Fruit fly (Drosophila melanogaster): ENCODE measurements around the gene CG45080.

The CG45080 gene

dm6 chr3R:13333031-13333430 lies 14.0 kb upstream of the CG45080 start (continued):
- no peak for TF ChIP-seq eyg (GFP tag; optimal IDR thresholded peaks at IDR 0.05)
- TF ChIP-seq sna (GFP tag; IDR thresholded peaks at IDR 0.05; ENCODE audit: partially characterized antibody) = no peak
- TF ChIP-seq CG3838 (GFP tag; optimal IDR thresholded peaks at IDR 0.05) = no peak
- no peak for TF ChIP-seq ab (GFP tag; optimal IDR thresholded peaks at IDR 0.05)
- no peak for TF ChIP-seq Awh (GFP tag; IDR thresholded peaks at IDR 0.05)
- TF ChIP-seq Spps (tag; optimal IDR thresholded peaks at IDR 0.05) = no peak

- no peak for TF ChIP-seq GATAe (GFP tag; conservative IDR thresholded peaks at IDR 0.05)
- no peak for TF ChIP-seq lola (GFP tag; optimal IDR thresholded peaks at IDR 0.05)
- TF ChIP-seq NK7.1 (GFP tag; optimal IDR thresholded peaks at IDR 0.05) = peak; percentile 12
- TF ChIP-seq Chrac-16 (GFP tag; optimal IDR thresholded peaks at IDR 0.05) = no peak
- peak; percentile 39 for TF ChIP-seq CG7839 (tag; optimal IDR thresholded peaks at IDR 0.05)
- peak; percentile 20 for TF ChIP-seq CG4424 (GFP tag; optimal IDR thresholded peaks at IDR 0.05)
- TF ChIP-seq Rx (GFP tag; IDR thresholded peaks at IDR 0.05) = 0 out of 2 replicates have a peak, but pooled peaks have one; percentile 5
- TF ChIP-seq salm (tag; optimal IDR thresholded peaks at IDR 0.05) = no peak
- TF ChIP-seq sr (GFP tag; IDR thresholded peaks at IDR 0.05) = peak; percentile 24; the same call in 1 of the 3 replicates
- TF ChIP-seq ham (GFP tag; IDR thresholded peaks at IDR 0.05) = no peak
- TF ChIP-seq toy (GFP tag; IDR thresholded peaks at IDR 0.05) = no peak
- no peak for TF ChIP-seq Bdp1 (GFP tag; optimal IDR thresholded peaks at IDR 0.05)
- TF ChIP-seq Antp (GFP tag; optimal IDR thresholded peaks at IDR 0.05) = no peak
- TF ChIP-seq CG5245 (GFP tag; optimal IDR thresholded peaks at IDR 0.05) = no peak
- no peak for TF ChIP-seq CG18599 (GFP tag; optimal IDR thresholded peaks at IDR 0.05)
- no peak for TF ChIP-seq Dp (GFP tag; optimal IDR thresholded peaks at IDR 0.05)
- peak; percentile 15 for TF ChIP-seq fd3F (GFP tag; optimal IDR thresholded peaks at IDR 0.05)
- TF ChIP-seq CG12219 (GFP tag; optimal IDR thresholded peaks at IDR 0.05) = peak; percentile 54
- TF ChIP-seq CG17385 (GFP tag; optimal IDR thresholded peaks at IDR 0.05) = peak; percentile 41
- peak; percentile 24; the same call in 1 of the 2 replicates for TF ChIP-seq Rfx (GFP tag; IDR thresholded peaks at IDR 0.05)
- TF ChIP-seq CG12659 (GFP tag; optimal IDR thresholded peaks at IDR 0.05) = peak; percentile 8
- no peak for TF ChIP-seq CG7357 (GFP tag; IDR thresholded peaks at IDR 0.05)
- no peak for TF ChIP-seq Usf (GFP tag; optimal IDR thresholded peaks at IDR 0.05)
- TF ChIP-seq cg (GFP tag; optimal IDR thresholded peaks at IDR 0.05) = no peak
- TF ChIP-seq CG7928 (GFP tag; optimal IDR thresholded peaks at IDR 0.05) = no peak
- TF ChIP-seq ttk (GFP tag; IDR thresholded peaks at IDR 0.05) = peak; percentile 30; the same call in 1 of the 2 replicates
- peak; percentile 35 for TF ChIP-seq CTCF (GFP tag; optimal IDR thresholded peaks at IDR 0.05)
- peak; percentile 5 for TF ChIP-seq CG9437 (GFP tag; optimal IDR thresholded peaks at IDR 0.05)
- peak; percentile 16 for TF ChIP-seq Sox102F (GFP tag; optimal IDR thresholded peaks at IDR 0.05)
- no peak for TF ChIP-seq CG10274 (GFP tag; optimal IDR thresholded peaks at IDR 0.05)
- no peak for TF ChIP-seq Gug (GFP tag; IDR thresholded peaks at IDR 0.05)
- TF ChIP-seq Meics (GFP tag; optimal IDR thresholded peaks at IDR 0.05) = peak; percentile 31
- TF ChIP-seq CG6654 (GFP tag; optimal IDR thresholded peaks at IDR 0.05) = no peak
- peak; percentile 16; the same call in 1 of the 3 replicates for TF ChIP-seq dysf (GFP tag; IDR thresholded peaks at IDR 0.05)
- TF ChIP-seq Nf-YB (GFP tag; optimal IDR thresholded peaks at IDR 0.05) = no peak
- no peak for TF ChIP-seq HmgD (GFP tag; optimal IDR thresholded peaks at IDR 0.05)
- no peak for TF ChIP-seq CG3847 (GFP tag; IDR thresholded peaks at IDR 0.05)
- TF ChIP-seq CG2889 (GFP tag; IDR thresholded peaks at IDR 0.05) = no peak
- peak; percentile 66 for TF ChIP-seq NfI (GFP tag; optimal IDR thresholded peaks at IDR 0.05)
- no peak for TF ChIP-seq seq (GFP tag; IDR thresholded peaks at IDR 0.05)
- peak; percentile 16; the same call in 1 of the 2 replicates for TF ChIP-seq sens-2 (GFP tag; IDR thresholded peaks at IDR 0.05)
- TF ChIP-seq CG10462 (GFP tag; optimal IDR thresholded peaks at IDR 0.05) = no peak
- TF ChIP-seq CG6813 (GFP tag; optimal IDR thresholded peaks at IDR 0.05) = peak; percentile 20
- TF ChIP-seq CG12744 (GFP tag; optimal IDR thresholded peaks at IDR 0.05) = peak; percentile 31
- no peak for TF ChIP-seq slou (GFP tag; optimal IDR thresholded peaks at IDR 0.05)
Observed at dm6 chr3R:13319873-13320272, 803 bp upstream of the CG45080 start.
